Worm (Caenorhabditis elegans) whole organism, L1 larva: ENCODE measurements around the gene mac-1.
A peak's percentile ranks its signal among the peaks of the same experiment; 100 is the strongest.

ENCODE experiments used
- C04F5.9 ChIP-seq: sonication (generic microtip); optimal IDR thresholded peaks from 2 replicates; lab custom pipeline; 2016; ENCODE audit warnings: missing genetic modification characterization, missing compliant biosample characterization
- C16A3.4 ChIP-seq: fragments of 150-350 bp; optimal IDR thresholded peaks from 2 replicates; lab custom pipeline; 2014; ENCODE audit warnings: missing biosample characterization, missing genetic modification characterization
- F16B12.6 ChIP-seq: fragments of 150-350 bp; optimal IDR thresholded peaks from 2 replicates; lab custom pipeline; 2014; ENCODE audit warnings: missing biosample characterization, missing genetic modification characterization
- Y116A8C.19 ChIP-seq: sonication (generic microtip); optimal IDR thresholded peaks from 2 replicates; lab custom pipeline; 2016; ENCODE audit warnings: missing compliant biosample characterization, missing genetic modification characterization, borderline replicate concordance
- aha-1 ChIP-seq: fragments of 150-350 bp; optimal IDR thresholded peaks from 2 replicates; lab custom pipeline; 2014; ENCODE audit warnings: missing biosample characterization, missing genetic modification characterization
- alr-1 ChIP-seq: fragments of 200-800 bp; sonication (Bioruptor generic); optimal IDR thresholded peaks from 2 replicates; lab custom pipeline; 2018; ENCODE audit warnings: borderline replicate concordance, mild to moderate bottlenecking, missing genetic modification characterization, missing compliant biosample characterization
- ama-1 ChIP-seq: fragments of 150-350 bp; optimal IDR thresholded peaks from 2 replicates; lab custom pipeline; 2014
- ceh-88 ChIP-seq: fragments of 200-800 bp; sonication (Bioruptor generic); IDR thresholded peaks from 2 replicates; pipeline ENCODE4 v1.3.6; 2022; ENCODE audit warnings: missing genetic modification characterization, missing compliant biosample characterization
- ceh-90 ChIP-seq: sonication (generic microtip); optimal IDR thresholded peaks from 2 replicates; lab custom pipeline; 2016; ENCODE audit warnings: missing genetic modification characterization, missing compliant biosample characterization
- ces-1 ChIP-seq: fragments of 150-350 bp; optimal IDR thresholded peaks from 2 replicates; lab custom pipeline; 2014; ENCODE audit warnings: missing biosample characterization, missing genetic modification reagents, missing genetic modification characterization
- dsc-1 ChIP-seq: sonication (generic microtip); optimal IDR thresholded peaks from 2 replicates; lab custom pipeline; 2016; ENCODE audit warnings: mild to moderate bottlenecking, missing genetic modification characterization, missing compliant biosample characterization
- egl-13 ChIP-seq: sonication (generic microtip); optimal IDR thresholded peaks from 2 replicates; lab custom pipeline; 2016; ENCODE audit warnings: missing genotype, missing genetic modification reagents, missing genetic modification characterization, missing compliant biosample characterization
- elt-3 ChIP-seq, 6 experiments: fragments of 150-350 bp in 1 of 6; sonication (generic microtip); optimal IDR thresholded peaks; 2 replicates each; lab custom pipeline; 2017 to 2018; ENCODE audit warnings: missing biosample characterization in 6 of 6, missing genetic modification characterization in 6 of 6, inconsistent platforms in 1 of 6
- ets-5 ChIP-seq: fragments of 200-800 bp; sonication (Bioruptor generic); IDR thresholded peaks from 2 replicates; pipeline ENCODE4 v1.3.6; 2022; ENCODE audit warnings: missing genetic modification characterization, missing compliant biosample characterization
- fkh-10 ChIP-seq: sonication (generic microtip); optimal IDR thresholded peaks from 2 replicates; lab custom pipeline; 2017; ENCODE audit warnings: missing biosample characterization, missing genetic modification reagents, missing genetic modification characterization
- fkh-4 ChIP-seq: sonication (generic microtip); optimal IDR thresholded peaks from 2 replicates; lab custom pipeline; 2016; ENCODE audit warnings: missing compliant biosample characterization, missing genetic modification characterization, borderline replicate concordance
- fkh-8 ChIP-seq: sonication (generic microtip); optimal IDR thresholded peaks from 2 replicates; lab custom pipeline; 2016; ENCODE audit warnings: mild to moderate bottlenecking, missing genetic modification characterization, missing compliant biosample characterization
- fos-1 ChIP-seq: fragments of 150-350 bp; optimal IDR thresholded peaks from 2 replicates; lab custom pipeline; 2014; ENCODE audit warnings: missing biosample characterization, missing genetic modification characterization
- grh-1 ChIP-seq: fragments of 200-800 bp; sonication (Bioruptor generic); IDR thresholded peaks from 2 replicates; pipeline ENCODE4 v1.3.6; 2022; ENCODE audit warnings: missing genetic modification reagents, missing genetic modification characterization, missing compliant biosample characterization
- hlh-17 ChIP-seq: fragments of 200-800 bp; sonication (Bioruptor generic); optimal IDR thresholded peaks from 2 replicates; lab custom pipeline; 2018; ENCODE audit warnings: missing genetic modification characterization, mild to moderate bottlenecking, missing compliant biosample characterization, moderate library complexity, borderline replicate concordance
- hlh-4 ChIP-seq: sonication (generic microtip); optimal IDR thresholded peaks from 2 replicates; lab custom pipeline; 2016; ENCODE audit warnings: mild to moderate bottlenecking, missing genetic modification characterization, missing compliant biosample characterization
- hpl-2 ChIP-seq: fragments of 150-350 bp; optimal IDR thresholded peaks from 2 replicates; lab custom pipeline; 2014; ENCODE audit warnings: missing biosample characterization, missing genetic modification reagents, missing genetic modification characterization
- irx-1 ChIP-seq: sonication (generic microtip); optimal IDR thresholded peaks from 2 replicates; lab custom pipeline; 2016; ENCODE audit warnings: missing genetic modification characterization, missing compliant biosample characterization
- lin-13 ChIP-seq: fragments of 150-350 bp; optimal IDR thresholded peaks from 2 replicates; lab custom pipeline; 2014; ENCODE audit warnings: missing biosample characterization, missing genetic modification reagents, missing genetic modification characterization
- lin-35 ChIP-seq, 2 experiments: fragments of 150-350 bp; optimal IDR thresholded peaks; 2 replicates each; lab custom pipeline; 2014; ENCODE audit warnings: missing biosample characterization in 2 of 2, missing genetic modification characterization in 2 of 2, missing genetic modification reagents in 2 of 2
- lin-39 ChIP-seq: fragments of 150-350 bp; optimal IDR thresholded peaks from 2 replicates; lab custom pipeline; 2014; ENCODE audit warnings: missing biosample characterization, missing genetic modification reagents, missing genetic modification characterization
- lsy-2 ChIP-seq, 2 experiments: fragments of 150-350 bp; optimal IDR thresholded peaks; 2 replicates each; lab custom pipeline; 2014; ENCODE audit warnings: missing biosample characterization in 2 of 2, missing genetic modification characterization in 2 of 2
- mef-2 ChIP-seq: fragments of 150-350 bp; optimal IDR thresholded peaks from 2 replicates; lab custom pipeline; 2014; ENCODE audit warnings: missing biosample characterization, missing genetic modification characterization
- mep-1 ChIP-seq: fragments of 150-350 bp; optimal IDR thresholded peaks from 2 replicates; lab custom pipeline; 2014; ENCODE audit warnings: missing biosample characterization, missing genetic modification characterization
- nhr-11 ChIP-seq: fragments of 150-350 bp; optimal IDR thresholded peaks from 2 replicates; lab custom pipeline; 2014; ENCODE audit warnings: missing biosample characterization, missing genetic modification characterization
- nhr-12 ChIP-seq: sonication (generic microtip); optimal IDR thresholded peaks from 2 replicates; lab custom pipeline; 2017; ENCODE audit warnings: missing biosample characterization, missing genetic modification characterization
- nhr-19 ChIP-seq: fragments of 200-800 bp; sonication (Bioruptor generic); conservative IDR thresholded peaks from 2 replicates; pipeline ENCODE4 v1.3.6; 2022; ENCODE audit warnings: missing genetic modification characterization, missing compliant biosample characterization
- nhr-76 ChIP-seq: sonication (generic microtip); optimal IDR thresholded peaks from 2 replicates; lab custom pipeline; 2017; ENCODE audit warnings: missing biosample characterization, missing genetic modification characterization
- nhr-84 ChIP-seq: sonication (generic microtip); optimal IDR thresholded peaks from 2 replicates; lab custom pipeline; 2017; ENCODE audit warnings: missing biosample characterization, missing genetic modification characterization
- nhr-85 ChIP-seq: sonication (generic microtip); peaks from one replicate; lab custom pipeline; 2016; ENCODE audit warnings: missing genetic modification characterization, inconsistent platforms, missing compliant biosample characterization
- nhr-90 ChIP-seq: sonication (generic microtip); optimal IDR thresholded peaks from 2 replicates; lab custom pipeline; 2016; ENCODE audit warnings: mild to moderate bottlenecking, missing genetic modification characterization, missing compliant biosample characterization; ENCODE audit not compliant: poor library complexity
- pag-3 ChIP-seq: sonication (generic microtip); optimal IDR thresholded peaks from 2 replicates; lab custom pipeline; 2017; ENCODE audit warnings: missing genetic modification characterization, mild to moderate bottlenecking, missing compliant biosample characterization, antibody characterized with exemption, borderline replicate concordance; ENCODE audit not compliant: insufficient read depth
- pax-3 ChIP-seq: fragments of 200-800 bp; sonication (Bioruptor generic); optimal IDR thresholded peaks from 2 replicates; lab custom pipeline; 2018; ENCODE audit warnings: mild to moderate bottlenecking, missing genetic modification characterization, moderate library complexity, missing compliant biosample characterization
- pqm-1 ChIP-seq: sonication (generic microtip); optimal IDR thresholded peaks from 3 replicates; lab custom pipeline; 2017; ENCODE audit warnings: missing biosample characterization, missing genetic modification characterization
- skn-1 ChIP-seq: fragments of 150-350 bp; optimal IDR thresholded peaks from 2 replicates; lab custom pipeline; 2014; ENCODE audit warnings: missing biosample characterization, missing genetic modification characterization
- snpc-4 ChIP-seq: fragments of 150-350 bp; optimal IDR thresholded peaks from 2 replicates; lab custom pipeline; 2014; ENCODE audit warnings: missing biosample characterization, missing genetic modification characterization
- snu-23 ChIP-seq: sonication (generic microtip); optimal IDR thresholded peaks from 2 replicates; lab custom pipeline; 2016; ENCODE audit warnings: missing genetic modification characterization, missing compliant biosample characterization
- sptf-1 ChIP-seq: fragments of 150-350 bp; optimal IDR thresholded peaks from 2 replicates; lab custom pipeline; 2014; ENCODE audit warnings: missing biosample characterization, missing genetic modification characterization
- sup-37 ChIP-seq: fragments of 200-800 bp; sonication (Bioruptor generic); optimal IDR thresholded peaks from 2 replicates; lab custom pipeline; 2018; ENCODE audit warnings: mild to moderate bottlenecking, missing genetic modification characterization, missing compliant biosample characterization
- swsn-7 ChIP-seq: sonication (generic microtip); optimal IDR thresholded peaks from 2 replicates; lab custom pipeline; 2016; ENCODE audit warnings: missing genetic modification characterization, missing compliant biosample characterization
- tlp-1 ChIP-seq: fragments of 150-350 bp; optimal IDR thresholded peaks from 2 replicates; lab custom pipeline; 2014; ENCODE audit warnings: missing biosample characterization, missing genetic modification characterization
- unc-30 ChIP-seq: sonication (generic microtip); optimal IDR thresholded peaks from 2 replicates; lab custom pipeline; 2017; ENCODE audit warnings: missing biosample characterization, missing genetic modification characterization
- unc-86 ChIP-seq: sonication (generic microtip); optimal IDR thresholded peaks from 2 replicates; lab custom pipeline; 2016; ENCODE audit warnings: missing genetic modification characterization, missing compliant biosample characterization
- unc-98 ChIP-seq: fragments of 200-800 bp; sonication (Bioruptor generic); IDR thresholded peaks from 2 replicates; pipeline ENCODE4 v1.3.6; 2022; ENCODE audit warnings: missing genetic modification characterization, missing compliant biosample characterization
- vab-15 ChIP-seq: sonication (generic microtip); optimal IDR thresholded peaks from 2 replicates; lab custom pipeline; 2017; ENCODE audit warnings: missing genotype, mild to moderate bottlenecking, missing genetic modification characterization, missing compliant biosample characterization
- zip-4 ChIP-seq: fragments of 200-800 bp; sonication (Bioruptor generic); optimal IDR thresholded peaks from 2 replicates; lab custom pipeline; 2018; ENCODE audit warnings: mild to moderate bottlenecking, missing genetic modification characterization, moderate library complexity, missing compliant biosample characterization
- ztf-11 ChIP-seq, 2 experiments: sonication (generic microtip); optimal IDR thresholded peaks; 2 replicates each; lab custom pipeline; 2016 to 2017; ENCODE audit warnings: missing genetic modification characterization in 2 of 2, missing biosample characterization in 1 of 2, missing compliant biosample characterization in 1 of 2
- ztf-4 ChIP-seq: fragments of 150-350 bp; optimal IDR thresholded peaks from 2 replicates; lab custom pipeline; 2014; ENCODE audit warnings: missing biosample characterization, missing genetic modification characterization

mac-1 gene

ce11 chrII:13291406-13292124 lies 29.1 kb downstream of the mac-1 start (continued):
- TF ChIP-seq irx-1 (tag; lab: Kevin White, UChicago) (peak; percentile 45), hpl-2 (GFP tag; lab: Kevin White, UChicago) (peak; percentile 57), fkh-10 (GFP tag; lab: Kevin White, UChicago) (no peak), zip-4 (no peak), elt-3 (tag; optimal IDR thresholded peaks at IDR 0.05; lab: Kevin White, UChicago) (peak in 5 of 6 experiments; percentile 40 to 80 (median 67)), ets-5 (no peak), mep-1 (tag; lab: Kevin White, UChicago) (peak; percentile 64), lin-39 (tag; lab: Kevin White, UChicago) (no peak), nhr-76 (tag; lab: Kevin White, UChicago) (no peak), fkh-4 (tag; lab: Kevin White, UChicago) (no peak), ceh-90 (tag; lab: Kevin White, UChicago) (no peak), unc-98 (GFP tag; lab: Robert Waterston, UW) (no peak), nhr-11 (tag; lab: Kevin White, UChicago) (no peak), fos-1 (tag; lab: Kevin White, UChicago) (no peak), nhr-19 (peak; percentile 79), alr-1 (tag; lab: Kevin White, UChicago) (no peak), ama-1 (lab: Kevin White, UChicago) (peak; percentile 95), swsn-7 (tag; lab: Kevin White, UChicago) (peak; percentile 79), ztf-4 (tag; lab: Kevin White, UChicago) (peak; percentile 65), F16B12.6 (no peak), mef-2 (tag; lab: Kevin White, UChicago) (no peak), Y116A8C.19 (tag; lab: Kevin White, UChicago) (no peak), ceh-88 (peak; percentile 70), grh-1 (peak; percentile 100), nhr-85 (peak; percentile 99), sptf-1 (tag; lab: Kevin White, UChicago) (no peak), C16A3.4 (tag; lab: Kevin White, UChicago) (peak; percentile 44), unc-86 (no peak), nhr-84 (tag; lab: Kevin White, UChicago) (no peak), lsy-2 (tag; optimal IDR thresholded peaks at IDR 0.05; lab: Kevin White, UChicago) (peak; percentile 42 to 73), sup-37 (peak; percentile 43), vab-15 (tag; lab: Kevin White, UChicago) (no peak), snu-23 (GFP tag; lab: Kevin White, UChicago) (peak; percentile 90), unc-30 (tag; lab: Kevin White, UChicago) (no peak), aha-1 (tag; lab: Kevin White, UChicago) (peak; percentile 55), ztf-11 (tag; optimal IDR thresholded peaks at IDR 0.05; lab: Kevin White, UChicago) (peak in 1 of 2 experiments; percentile 56), tlp-1 (tag; lab: Kevin White, UChicago) (no peak), pax-3 (no peak), pag-3 (tag; lab: Kevin White, UChicago) (no peak), pqm-1 (no peak), egl-13 (tag; lab: Kevin White, UChicago) (no peak), skn-1 (tag; lab: Kevin White, UChicago) (peak; percentile 34), nhr-90 (tag; lab: Kevin White, UChicago) (peak; percentile 94), dsc-1 (tag; lab: Kevin White, UChicago) (no peak), lin-13 (GFP tag; lab: Kevin White, UChicago) (no peak), ces-1 (GFP tag; lab: Kevin White, UChicago) (no peak), hlh-17 (GFP tag; lab: Kevin White, UChicago) (no peak), snpc-4 (peak; percentile 3), nhr-12 (tag; lab: Kevin White, UChicago) (no peak), fkh-8 (tag; lab: Kevin White, UChicago) (no peak), C04F5.9 (tag; lab: Kevin White, UChicago) (peak; percentile 12), hlh-4 (tag; lab: Kevin White, UChicago) (no peak), lin-35 (GFP tag; optimal IDR thresholded peaks at IDR 0.05; lab: Kevin White, UChicago) (peak; percentile 31 to 68)
